Fruit fly (Drosophila melanogaster) whole organism, embryonic: ENCODE measurements around the gene Ir93a.
A peak's percentile ranks its signal among the peaks of the same experiment; 100 is the strongest.

ENCODE experiments used
- Aef1 ChIP-seq: fragments of 200-800 bp; sonication (Bioruptor generic); IDR thresholded peaks from 3 replicates; pipeline ENCODE4 v1.3.6; 2022; ENCODE audit warnings: missing biosample characterization, missing genetic modification characterization
- CG10462 ChIP-seq: fragments of 200-800 bp; sonication (Bioruptor generic); optimal IDR thresholded peaks from 2 replicates; lab custom pipeline; 2016; ENCODE audit warnings: missing biosample characterization, missing genetic modification characterization
- CG10959 ChIP-seq: fragments of 200-800 bp; sonication (Bioruptor generic); IDR thresholded peaks from 2 replicates; pipeline ENCODE4 v1.3.6; 2022; ENCODE audit warnings: missing biosample characterization, missing genetic modification characterization
- CG11093 ChIP-seq: fragments of 200-800 bp; sonication (Bioruptor generic); IDR thresholded peaks from 3 replicates; pipeline ENCODE4 v1.3.6; 2022; ENCODE audit warnings: missing biosample characterization, missing genetic modification characterization
- CG11560 ChIP-seq: fragments of 200-800 bp; sonication (Bioruptor generic); IDR thresholded peaks from 3 replicates; pipeline ENCODE4 v1.3.6; 2022; ENCODE audit warnings: missing biosample characterization, missing genetic modification characterization
- CG12071 ChIP-seq: fragments of 200-800 bp; sonication (Bioruptor generic); optimal IDR thresholded peaks from 3 replicates; lab custom pipeline; 2018; ENCODE audit warnings: missing biosample characterization, mild to moderate bottlenecking, missing genetic modification characterization
- CG14667 ChIP-seq: fragments of 200-800 bp; sonication (Bioruptor generic); IDR thresholded peaks from 2 replicates; pipeline ENCODE4 v1.3.6; 2022; ENCODE audit warnings: missing biosample characterization, missing genetic modification characterization
- CG16863 ChIP-seq: fragments of 200-800 bp; sonication (Bioruptor generic); optimal IDR thresholded peaks from 3 replicates; lab custom pipeline; 2016; ENCODE audit warnings: missing biosample characterization, missing genetic modification characterization
- CG17359 ChIP-seq: fragments of 200-800 bp; sonication (Bioruptor generic); optimal IDR thresholded peaks from 3 replicates; lab custom pipeline; 2018; ENCODE audit warnings: missing biosample characterization, mild to moderate bottlenecking, missing genetic modification characterization, moderate library complexity
- CG18476 ChIP-seq: fragments of 200-800 bp; sonication (Bioruptor generic); optimal IDR thresholded peaks from 2 replicates; lab custom pipeline; 2016; ENCODE audit warnings: missing biosample characterization, mild to moderate bottlenecking, missing genetic modification characterization
- CG18764 ChIP-seq: fragments of 200-800 bp; sonication (Bioruptor generic); optimal IDR thresholded peaks from 3 replicates; lab custom pipeline; 2016; ENCODE audit warnings: missing biosample characterization, missing genetic modification characterization
- CG2199 ChIP-seq: fragments of 200-800 bp; sonication (Bioruptor generic); IDR thresholded peaks from 3 replicates; pipeline ENCODE4 v1.3.6; 2022; ENCODE audit warnings: missing biosample characterization, missing genetic modification characterization
- CG30431 ChIP-seq: fragments of 200-800 bp; sonication (Bioruptor generic); optimal IDR thresholded peaks from 2 replicates; lab custom pipeline; 2017; ENCODE audit warnings: missing biosample characterization, missing genetic modification characterization
- CG3163 ChIP-seq: fragments of 200-800 bp; sonication (Bioruptor generic); optimal IDR thresholded peaks from 3 replicates; lab custom pipeline; 2016; ENCODE audit warnings: missing biosample characterization, missing genetic modification characterization
- CG34422 ChIP-seq: fragments of 200-800 bp; sonication (Bioruptor generic); IDR thresholded peaks from 3 replicates; pipeline ENCODE4 v1.3.6; 2022; ENCODE audit warnings: missing biosample characterization, missing genetic modification characterization
- CG4854 ChIP-seq: fragments of 200-800 bp; sonication (Bioruptor generic); optimal IDR thresholded peaks from 2 replicates; lab custom pipeline; 2016; ENCODE audit warnings: missing biosample characterization, missing genetic modification characterization, inconsistent platforms
- CG6791 ChIP-seq: fragments of 200-800 bp; sonication (Bioruptor generic); IDR thresholded peaks from 3 replicates; pipeline ENCODE4 v1.3.6; 2022; ENCODE audit warnings: missing biosample characterization, missing genetic modification characterization; ENCODE audit not compliant: partially characterized antibody
- CG8924 ChIP-seq: fragments of 200-800 bp; optimal IDR thresholded peaks from 3 replicates; lab custom pipeline; 2019; ENCODE audit warnings: missing biosample characterization, mild to moderate bottlenecking, missing genetic modification characterization, moderate library complexity
- Chrac-16 ChIP-seq: fragments of 200-800 bp; sonication (Bioruptor generic); optimal IDR thresholded peaks from 3 replicates; lab custom pipeline; 2016; ENCODE audit warnings: missing biosample characterization, missing genetic modification characterization
- Deaf1 ChIP-seq: fragments of 200-800 bp; optimal IDR thresholded peaks from 3 replicates; lab custom pipeline; 2019; ENCODE audit warnings: missing biosample characterization, mild to moderate bottlenecking, missing genetic modification characterization, moderate library complexity
- Dek ChIP-seq: fragments of 200-800 bp; sonication (Bioruptor generic); optimal IDR thresholded peaks from 3 replicates; lab custom pipeline; 2019; ENCODE audit warnings: missing biosample characterization, mild to moderate bottlenecking, missing genetic modification characterization, moderate library complexity
- Dip3 ChIP-seq: fragments of 200-800 bp; sonication (Bioruptor generic); optimal IDR thresholded peaks from 3 replicates; lab custom pipeline; 2016; ENCODE audit warnings: missing biosample characterization, missing genetic modification characterization
- Dref ChIP-seq: fragments of 200-800 bp; sonication (Bioruptor generic); IDR thresholded peaks from 2 replicates; pipeline ENCODE4 v1.3.6; 2022; ENCODE audit warnings: missing biosample characterization, missing genetic modification characterization
- Gug ChIP-seq: fragments of 200-800 bp; sonication (Bioruptor generic); IDR thresholded peaks from 4 replicates; pipeline ENCODE4 v1.3.6; 2022; ENCODE audit warnings: missing biosample characterization, missing genetic modification characterization
- Hr78 ChIP-seq, 2 experiments: fragments of 200-800 bp in 1 of 2; fragments of >200 bp in 1 of 2; sonication (Bioruptor generic) in 1 of 2; optimal IDR thresholded peaks; 2 replicates each; lab custom pipeline; 2017 to 2019; ENCODE audit warnings: missing biosample characterization in 2 of 2, missing genetic modification characterization in 2 of 2, mild to moderate bottlenecking in 1 of 2, moderate library complexity in 1 of 2
- Opbp ChIP-seq: fragments of 200-800 bp; sonication (Bioruptor generic); IDR thresholded peaks from 3 replicates; pipeline ENCODE4 v1.3.6; 2022; ENCODE audit warnings: missing biosample characterization, missing genetic modification characterization; ENCODE audit not compliant: partially characterized antibody
- Sry-δ ChIP-seq: fragments of 200-800 bp; sonication (Bioruptor generic); optimal IDR thresholded peaks from 2 replicates; lab custom pipeline; 2016; ENCODE audit warnings: missing biosample characterization, missing genetic modification characterization
- YL-1 ChIP-seq: fragments of 200-800 bp; sonication (Bioruptor generic); optimal IDR thresholded peaks from 3 replicates; lab custom pipeline; 2017; ENCODE audit warnings: missing biosample characterization, mild to moderate bottlenecking, missing genetic modification characterization
- aop ChIP-seq: fragments of 200-800 bp; sonication (Bioruptor generic); IDR thresholded peaks from 2 replicates; pipeline ENCODE4 v1.3.6; 2022; ENCODE audit warnings: missing biosample characterization, missing genetic modification characterization
- br ChIP-seq: fragments of >200 bp; optimal IDR thresholded peaks from 2 replicates; lab custom pipeline; 2017
- caup ChIP-seq: fragments of 200-800 bp; sonication (Bioruptor generic); optimal IDR thresholded peaks from 3 replicates; lab custom pipeline; 2017; ENCODE audit warnings: missing biosample characterization, mild to moderate bottlenecking, missing genetic modification characterization, moderate library complexity; ENCODE audit not compliant: severe bottlenecking
- chinmo ChIP-seq: fragments of 200-800 bp; sonication (Bioruptor generic); IDR thresholded peaks from 4 replicates; pipeline ENCODE4 v1.3.6; 2022; ENCODE audit warnings: missing biosample characterization, missing genetic modification characterization; ENCODE audit not compliant: partially characterized antibody
- crol ChIP-seq: fragments of 200-800 bp; sonication (Bioruptor generic); IDR thresholded peaks from 2 replicates; pipeline ENCODE4 v1.3.6; 2022; ENCODE audit warnings: missing biosample characterization, missing genetic modification characterization
- crp ChIP-seq, 2 experiments: fragments of 200-800 bp; sonication (Bioruptor generic); optimal IDR thresholded peaks; 2 replicates in 1 of 2; 3 replicates in 1 of 2; lab custom pipeline; 2017; ENCODE audit warnings: missing biosample characterization in 2 of 2, missing genetic modification characterization in 2 of 2, mild to moderate bottlenecking in 1 of 2, moderate library complexity in 1 of 2
- dm ChIP-seq: fragments of 200-800 bp; sonication (Bioruptor generic); optimal IDR thresholded peaks from 3 replicates; lab custom pipeline; 2016; ENCODE audit warnings: missing biosample characterization, missing genetic modification characterization
- eve ChIP-seq, 2 experiments: fragments of >200 bp; optimal IDR thresholded peaks; 2 replicates each; lab custom pipeline; 2017; ENCODE audit warnings: missing biosample characterization in 2 of 2, missing genetic modification characterization in 2 of 2
- gt ChIP-seq: fragments of 200-800 bp; sonication (Bioruptor generic); IDR thresholded peaks from 2 replicates; pipeline ENCODE4 v1.3.6; 2022; ENCODE audit warnings: missing biosample characterization, missing genetic modification characterization
- inv ChIP-seq: fragments of 200-800 bp; sonication (Bioruptor generic); IDR thresholded peaks from 2 replicates; pipeline ENCODE4 v1.3.6; 2022; ENCODE audit warnings: missing biosample characterization, missing genetic modification characterization; ENCODE audit not compliant: partially characterized antibody
- jigr1 ChIP-seq: fragments of 200-800 bp; sonication (Bioruptor generic); IDR thresholded peaks from 3 replicates; pipeline ENCODE4 v1.3.6; 2022; ENCODE audit warnings: missing biosample characterization, missing genetic modification characterization
- luna ChIP-seq: fragments of 200-800 bp; sonication (Bioruptor generic); optimal IDR thresholded peaks from 2 replicates; lab custom pipeline; 2016; ENCODE audit warnings: missing biosample characterization, missing genetic modification characterization
- mam ChIP-seq: fragments of 200-800 bp; sonication (Bioruptor generic); optimal IDR thresholded peaks from 3 replicates; lab custom pipeline; 2016; ENCODE audit warnings: missing biosample characterization, missing genetic modification characterization
- nom ChIP-seq: fragments of 200-800 bp; sonication (Bioruptor generic); optimal IDR thresholded peaks from 2 replicates; lab custom pipeline; 2017; ENCODE audit warnings: missing biosample characterization, missing genetic modification characterization, mild to moderate bottlenecking, moderate library complexity, missing genetic modification reagents
- psq ChIP-seq: fragments of 200-800 bp; sonication (Bioruptor generic); optimal IDR thresholded peaks from 2 replicates; lab custom pipeline; 2017; ENCODE audit warnings: missing biosample characterization, missing genetic modification characterization
- sc ChIP-seq, 3 experiments: fragments of >200 bp in 2 of 3; fragments of 200-800 bp in 1 of 3; sonication (Bioruptor generic) in 1 of 3; optimal IDR thresholded peaks; 2 replicates in 2 of 3; 3 replicates in 1 of 3; lab custom pipeline; 2017; ENCODE audit warnings: mild to moderate bottlenecking in 1 of 3, missing biosample characterization in 1 of 3, missing genetic modification characterization in 1 of 3, missing genetic modification reagents in 1 of 3
- sr ChIP-seq: fragments of 200-800 bp; sonication (Bioruptor generic); IDR thresholded peaks from 3 replicates; pipeline ENCODE4 v1.3.6; 2022; ENCODE audit warnings: missing biosample characterization, missing genetic modification characterization
- tgo ChIP-seq: fragments of 200-800 bp; sonication (Bioruptor generic); IDR thresholded peaks from 3 replicates; pipeline ENCODE4 v1.3.6; 2022; ENCODE audit warnings: missing biosample characterization, missing genetic modification characterization
- tll ChIP-seq, 2 experiments: fragments of 200-800 bp in 1 of 2; fragments of >200 bp in 1 of 2; sonication (Bioruptor generic) in 1 of 2; optimal IDR thresholded peaks; 2 replicates each; lab custom pipeline; 2017 to 2019; ENCODE audit warnings: missing biosample characterization in 2 of 2, missing genetic modification characterization in 2 of 2, mild to moderate bottlenecking in 1 of 2, moderate library complexity in 1 of 2
- trem ChIP-seq: fragments of 200-800 bp; optimal IDR thresholded peaks from 3 replicates; lab custom pipeline; 2019; ENCODE audit warnings: missing biosample characterization, mild to moderate bottlenecking, missing genetic modification characterization, moderate library complexity
- zf30C ChIP-seq: fragments of 200-800 bp; sonication (Bioruptor generic); optimal IDR thresholded peaks from 3 replicates; lab custom pipeline; 2018; ENCODE audit warnings: missing biosample characterization, mild to moderate bottlenecking, missing genetic modification characterization

Ir93a gene

DNA sequence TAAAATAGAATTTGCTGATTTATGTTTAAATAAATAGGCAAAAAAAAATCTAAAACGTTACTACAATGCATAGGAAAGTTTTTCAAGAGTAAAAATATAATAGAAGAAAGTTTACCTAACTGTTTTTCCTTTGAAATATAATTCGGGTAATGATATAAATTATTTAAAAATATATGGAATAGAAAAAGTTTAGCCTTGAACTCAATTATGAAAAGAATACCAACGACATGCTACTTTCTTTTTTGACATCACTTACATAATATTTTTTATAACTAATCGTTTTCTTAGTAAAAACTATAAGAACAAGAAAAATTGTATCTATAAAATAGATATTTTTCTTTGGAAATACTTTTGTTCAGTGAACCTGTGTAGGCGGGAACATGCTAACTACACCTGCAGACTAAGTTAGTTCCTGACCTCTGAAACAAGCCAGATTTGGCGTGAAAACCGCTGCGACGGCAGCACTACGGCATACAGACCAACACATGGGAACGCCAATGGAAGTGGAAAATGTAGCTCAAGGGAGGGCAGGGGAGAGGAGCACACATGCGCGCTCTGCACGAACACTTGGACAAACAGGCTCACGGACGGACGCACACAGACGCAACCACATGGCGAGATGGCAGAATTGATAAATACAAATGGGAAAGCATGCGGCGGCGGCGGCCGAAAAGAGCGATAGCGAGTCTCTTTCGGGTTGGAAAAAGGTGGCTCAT is 30.2 kb downstream of the Ir93a start:
- TF ChIP-seq zf30C (no peak), Dref (GFP tag; lab: Robert Waterston, UW) (no peak), caup (GFP tag; lab: Kevin White, UChicago) (peak; percentile 40), nom (GFP tag; lab: Kevin White, UChicago) (no peak), CG16863 (GFP tag; lab: Kevin White, UChicago) (no peak), eve (GFP tag; optimal IDR thresholded peaks at IDR 0.05; lab: Kevin White, UChicago) (no peak), chinmo (GFP tag; lab: Robert Waterston, UW) (peak; percentile 92), CG6791 (peak; percentile 5; the same call in 1 of the 3 replicates), crol (GFP tag; lab: Robert Waterston, UW) (peak; percentile 99), CG3163 (GFP tag; lab: Kevin White, UChicago) (no peak), CG2199 (0 out of 3 replicates have a peak, but pooled peaks have one; percentile 54), psq (GFP tag; lab: Kevin White, UChicago) (no peak), CG10959 (GFP tag; lab: Robert Waterston, UW) (no peak), CG11560 (tag; lab: Robert Waterston, UW) (no peak), CG30431 (GFP tag; lab: Kevin White, UChicago) (no peak), Opbp (GFP tag; lab: Robert Waterston, UW) (peak; percentile 42; the same call in 1 of the 3 replicates), CG34422 (GFP tag; lab: Robert Waterston, UW) (peak; percentile 70; the same call in 2 of the 3 replicates), Sry-δ (GFP tag; lab: Kevin White, UChicago) (no peak), Dek (tag; lab: Kevin White, UChicago) (peak; percentile 36), sc (optimal IDR thresholded peaks at IDR 0.05; lab: Kevin White, UChicago) (no peak), sc (GFP tag; optimal IDR thresholded peaks at IDR 0.05; lab: Kevin White, UChicago) (no peak), CG4854 (GFP tag; lab: Kevin White, UChicago) (no peak), gt (GFP tag; lab: Robert Waterston, UW) (no peak), tll (GFP tag; optimal IDR thresholded peaks at IDR 0.05; lab: Kevin White, UChicago) (no peak), Aef1 (GFP tag; lab: Robert Waterston, UW) (no peak), CG10462 (GFP tag; lab: Kevin White, UChicago) (no peak), trem (tag; lab: Kevin White, UChicago) (peak; percentile 21), CG17359 (no peak), jigr1 (GFP tag; lab: Robert Waterston, UW) (no peak), crp (GFP tag; optimal IDR thresholded peaks at IDR 0.05; lab: Kevin White, UChicago) (peak in 1 of 2 experiments; percentile 21), aop (0 out of 2 replicates have a peak, but pooled peaks have one; percentile 8), mam (GFP tag; lab: Kevin White, UChicago) (no peak), inv (GFP tag; lab: Robert Waterston, UW) (no peak), CG12071 (no peak), Hr78 (GFP tag; optimal IDR thresholded peaks at IDR 0.05; lab: Kevin White, UChicago) (peak in 1 of 2 experiments; percentile 18), YL-1 (GFP tag; lab: Kevin White, UChicago) (no peak), CG11093 (GFP tag; lab: Robert Waterston, UW) (no peak), CG18476 (no peak), Chrac-16 (GFP tag; lab: Kevin White, UChicago) (no peak), Dip3 (GFP tag; lab: Kevin White, UChicago) (no peak), br (no peak), tgo (GFP tag; lab: Robert Waterston, UW) (no peak), sr (GFP tag; lab: Robert Waterston, UW) (no peak), CG8924 (no peak), Gug (GFP tag; lab: Robert Waterston, UW) (peak; percentile 14; the same call in 1 of the 4 replicates), CG14667 (GFP tag; lab: Robert Waterston, UW) (no peak), Deaf1 (tag; lab: Kevin White, UChicago) (no peak), CG18764 (GFP tag; lab: Kevin White, UChicago) (no peak), dm (GFP tag; lab: Kevin White, UChicago) (peak; percentile 92), luna (no peak)
